Fruit fly (Drosophila melanogaster) whole organism: Measurements from ENCODE around the gene CG13949.

Source experiments
- CG8478 ChIP-seq: fragments of >200 bp; optimal IDR thresholded peaks from 2 replicates; lab custom pipeline; 2018; ENCODE audit warnings: inconsistent platforms
- pan ChIP-seq: fragments of >200 bp; optimal IDR thresholded peaks from 2 replicates; lab custom pipeline; 2017
- psq ChIP-seq: fragments of >200 bp; optimal IDR thresholded peaks from 2 replicates; lab custom pipeline; 2017
- usp ChIP-seq: fragments of >200 bp; optimal IDR thresholded peaks from 2 replicates; lab custom pipeline; 2017; ENCODE audit warnings: missing biosample characterization, missing genetic modification characterization, mixed read lengths

DNA sequence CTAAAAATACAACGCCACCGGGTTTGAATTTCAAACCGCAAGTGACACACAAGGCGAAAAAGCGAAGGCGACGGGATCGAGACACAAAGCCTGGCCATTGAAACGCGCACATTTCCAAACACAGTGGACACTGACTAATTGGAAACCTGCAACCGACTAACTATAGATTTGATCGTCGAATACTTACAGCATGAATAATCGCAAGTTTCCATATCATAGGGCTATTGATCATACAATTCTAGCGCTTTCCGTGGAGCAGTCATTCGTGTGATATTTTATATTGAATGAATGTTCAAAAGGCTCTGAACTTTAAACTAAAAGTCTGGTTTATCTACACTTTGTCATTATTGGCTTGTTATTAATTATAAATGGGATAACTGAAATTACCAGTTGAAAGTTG lies 11.8 kb upstream of the CG13949 start:
- no peak for TF ChIP-seq CG8478 (lab: Kevin White, UChicago)
- no peak for TF ChIP-seq usp (GFP tag; lab: Kevin White, UChicago)
- TF ChIP-seq pan (lab: Kevin White, UChicago) = peak; percentile 41
- TF ChIP-seq psq (lab: Kevin White, UChicago) = no peak
